Worm (Caenorhabditis elegans) whole organism, L3 larva: Measurements from ENCODE around the gene clec-82.

Source experiments
- ceh-16 ChIP-seq: sonication (generic microtip); optimal IDR thresholded peaks from 2 replicates; lab custom pipeline; 2017; ENCODE audit warnings: missing biosample characterization, missing genetic modification characterization
- daf-12 ChIP-seq: fragments of 150-350 bp; optimal IDR thresholded peaks from 2 replicates; lab custom pipeline; 2014; ENCODE audit warnings: missing biosample characterization, missing genetic modification reagents, missing genetic modification characterization
- eor-1 ChIP-seq, 2 experiments: fragments of 150-350 bp; optimal IDR thresholded peaks; 2 replicates each; lab custom pipeline; 2014 to 2018; ENCODE audit warnings: missing biosample characterization in 2 of 2, missing genetic modification characterization in 2 of 2
- nhr-77 ChIP-seq: fragments of 150-350 bp; optimal IDR thresholded peaks from 2 replicates; lab custom pipeline; 2014; ENCODE audit warnings: missing biosample characterization, missing genetic modification characterization
- pha-4 ChIP-seq: fragments of 150-350 bp; optimal IDR thresholded peaks from 2 replicates; lab custom pipeline; 2014; ENCODE audit warnings: missing biosample characterization, missing genetic modification reagents, missing genetic modification characterization
- pqm-1 ChIP-seq: fragments of 150-350 bp; optimal IDR thresholded peaks from 2 replicates; lab custom pipeline; 2017; ENCODE audit warnings: missing biosample characterization, missing genetic modification characterization, inconsistent platforms
- skn-1 ChIP-seq: fragments of 150-350 bp; optimal IDR thresholded peaks from 2 replicates; lab custom pipeline; 2014; ENCODE audit warnings: missing biosample characterization, missing genetic modification characterization
- snpc-4 ChIP-seq: fragments of 150-350 bp; optimal IDR thresholded peaks from 2 replicates; lab custom pipeline; 2014; ENCODE audit warnings: missing biosample characterization, missing genetic modification characterization

DNA sequence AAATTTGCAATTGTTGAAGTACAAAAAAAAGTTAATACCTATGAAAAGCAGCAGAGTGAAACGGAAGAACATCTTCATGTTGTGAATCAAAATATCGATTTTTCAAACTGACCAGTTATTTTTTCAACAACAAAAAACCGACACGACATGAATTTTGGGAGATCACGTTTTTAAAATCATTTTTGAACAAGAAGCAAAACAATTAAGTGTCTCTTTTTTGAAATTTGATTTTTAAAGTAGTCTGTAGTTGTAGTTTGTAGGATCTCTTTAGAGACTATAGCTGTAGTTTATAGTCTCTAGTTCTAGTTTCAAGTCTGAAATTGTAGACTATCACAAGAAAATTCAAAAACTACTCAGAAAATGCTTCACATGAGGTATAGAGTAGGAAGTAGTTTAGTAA is 8.4 kb downstream of the clec-82 start, which contains the start of gene Y54G2A.15:
- no peak for TF ChIP-seq eor-1 (tag; optimal IDR thresholded peaks at IDR 0.05; lab: Kevin White, UChicago)
- no peak for TF ChIP-seq skn-1 (tag; lab: Kevin White, UChicago)
- TF ChIP-seq pqm-1 (tag; lab: Kevin White, UChicago): no peak
- TF ChIP-seq pha-4 (tag; lab: Kevin White, UChicago): no peak
- no peak for TF ChIP-seq ceh-16 (tag; lab: Kevin White, UChicago)
- TF ChIP-seq nhr-77: no peak
- TF ChIP-seq snpc-4 (tag; lab: Kevin White, UChicago): no peak
- no peak for TF ChIP-seq daf-12
